Worm (Caenorhabditis elegans) whole organism, late embryonic: ENCODE measurements around the gene fbxa-201.

ENCODE experiments used
- ceh-19 ChIP-seq: fragments of 200-800 bp; sonication (Bioruptor generic); optimal IDR thresholded peaks from 2 replicates; lab custom pipeline; 2018; ENCODE audit warnings: mild to moderate bottlenecking, missing genetic modification characterization, missing compliant biosample characterization
- ceh-48 ChIP-seq: sonication (generic microtip); optimal IDR thresholded peaks from 2 replicates; lab custom pipeline; 2016; ENCODE audit warnings: missing genetic modification characterization, inconsistent platforms, missing compliant biosample characterization
- lin-11 ChIP-seq: fragments of 200-800 bp; sonication (Bioruptor generic); optimal IDR thresholded peaks from 2 replicates; lab custom pipeline; 2018; ENCODE audit warnings: mild to moderate bottlenecking, missing genetic modification characterization, missing compliant biosample characterization

DNA sequence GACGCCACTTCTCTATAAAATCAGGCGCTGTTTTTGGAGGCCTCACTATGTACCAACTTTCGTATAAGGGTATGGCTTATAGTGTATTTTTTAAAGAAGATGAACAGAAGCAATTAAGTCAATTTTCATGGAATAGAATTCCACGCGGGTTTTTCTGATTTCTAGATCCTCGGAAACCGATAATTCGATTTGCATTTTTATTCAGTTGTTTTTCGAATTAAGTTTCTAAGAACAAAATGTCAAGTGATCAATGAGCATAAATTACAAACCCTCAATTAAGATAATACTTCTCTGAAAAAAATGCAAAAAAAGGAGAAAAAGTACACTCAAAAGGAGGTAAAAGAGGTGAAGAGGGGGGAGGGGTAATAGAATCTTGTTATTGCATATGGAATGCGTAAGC, 46.1 kb downstream of the fbxa-201 start:
- no peak for TF ChIP-seq ceh-19 (GFP tag; lab: Kevin White, UChicago)
- no peak for TF ChIP-seq ceh-48 (tag; lab: Kevin White, UChicago)
- TF ChIP-seq lin-11 (tag; lab: Kevin White, UChicago), result no peak
